Fruit fly (Drosophila melanogaster): Measurements from ENCODE around the gene Past1.
"Not testable (repeated sequence)": the region's sequence is repeated elsewhere in the genome, so short reads cannot be mapped to it uniquely, and the experiment has no call there.

DNA sequence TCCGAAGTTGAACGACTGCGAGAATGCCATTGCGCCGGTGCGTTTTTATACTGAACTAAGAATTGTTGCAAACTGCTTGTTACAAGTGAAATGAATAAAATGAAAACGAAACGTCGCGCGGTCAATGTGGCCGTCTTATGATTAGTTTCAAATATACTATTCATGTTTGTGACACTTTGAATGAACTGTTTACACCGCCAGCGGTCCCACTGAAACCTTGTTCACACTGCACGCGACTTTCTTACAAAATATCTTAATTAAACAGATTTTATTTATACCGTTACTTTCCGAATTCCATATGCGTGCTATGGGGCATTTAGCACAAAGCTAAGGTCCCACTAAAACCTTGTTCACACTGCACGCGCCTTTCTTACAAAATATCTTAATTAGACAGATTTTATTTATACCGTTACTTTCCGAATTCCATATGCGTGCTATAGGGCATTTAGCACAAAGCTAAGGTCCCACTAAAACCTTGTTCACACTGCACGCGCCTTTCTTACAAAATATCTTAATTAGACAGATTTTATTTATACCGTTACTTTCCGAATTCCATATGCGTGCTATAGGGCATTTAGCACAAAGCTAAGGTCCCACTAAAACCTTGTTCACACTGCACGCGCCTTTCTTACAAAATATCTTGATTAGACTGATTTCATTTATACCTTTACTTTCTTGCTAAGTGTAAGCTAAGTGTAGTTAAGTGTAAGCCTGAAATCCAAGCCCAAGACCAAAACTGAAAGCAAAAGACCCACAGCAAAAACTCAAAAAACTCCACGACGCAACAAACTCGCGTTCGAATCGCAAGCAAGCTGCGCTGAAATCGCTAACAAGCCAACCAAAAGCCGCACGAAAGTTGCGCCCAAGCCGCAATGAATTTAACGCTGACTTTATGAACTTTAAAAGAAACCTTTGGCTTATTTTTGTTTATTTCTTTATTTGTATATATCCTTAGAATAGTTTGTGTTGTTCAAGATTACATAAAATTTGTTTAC, 15.4 kb downstream of the Past1 start, which contains the start of gene PolQ:
- TF ChIP-seq Stat92E (GFP tag; optimal IDR thresholded peaks at IDR 0.05); tap (tag; optimal IDR thresholded peaks at IDR 0.05); CG1602 (GFP tag; optimal IDR thresholded peaks at IDR 0.05); Max (GFP tag; optimal IDR thresholded peaks at IDR 0.05); dan (GFP tag; IDR thresholded peaks at IDR 0.05); kay (GFP tag; optimal IDR thresholded peaks at IDR 0.05): not testable (repeated sequence)

All from whole organism, embryonic.